Worm (Caenorhabditis elegans): Measurements from ENCODE around the gene ctns-1.

The ctns-1 gene

DNA sequence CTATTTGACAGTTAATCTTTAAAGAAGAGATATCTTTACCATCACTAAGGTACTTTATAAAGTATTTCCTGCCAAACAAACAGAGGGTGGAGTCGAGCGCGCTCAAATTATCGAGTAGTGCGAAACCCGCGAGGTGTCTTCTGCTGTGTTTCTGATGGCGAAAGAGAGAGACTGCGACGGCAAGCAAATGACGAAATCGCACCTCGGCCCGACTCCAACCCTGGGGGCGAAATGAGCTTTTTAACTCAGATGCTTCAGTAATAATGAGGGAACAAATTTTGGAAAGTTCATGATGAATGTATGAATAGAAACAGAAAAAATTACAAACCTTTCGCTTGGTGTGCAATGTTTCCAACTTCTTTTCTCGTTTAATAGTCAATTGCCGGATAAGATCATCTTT, 45.2 kb downstream of the ctns-1 start:
- no peak for TF ChIP-seq rnt-1 (tag; optimal IDR thresholded peaks at IDR 0.05)
- peak; percentile 12 for TF ChIP-seq ama-1 (optimal IDR thresholded peaks at IDR 0.05)
- peak; percentile 4 for TF ChIP-seq ref-2 (tag; optimal IDR thresholded peaks at IDR 0.05)
- peak; percentile 56 for TF ChIP-seq dve-1 (tag; optimal IDR thresholded peaks at IDR 0.05)

DNA sequence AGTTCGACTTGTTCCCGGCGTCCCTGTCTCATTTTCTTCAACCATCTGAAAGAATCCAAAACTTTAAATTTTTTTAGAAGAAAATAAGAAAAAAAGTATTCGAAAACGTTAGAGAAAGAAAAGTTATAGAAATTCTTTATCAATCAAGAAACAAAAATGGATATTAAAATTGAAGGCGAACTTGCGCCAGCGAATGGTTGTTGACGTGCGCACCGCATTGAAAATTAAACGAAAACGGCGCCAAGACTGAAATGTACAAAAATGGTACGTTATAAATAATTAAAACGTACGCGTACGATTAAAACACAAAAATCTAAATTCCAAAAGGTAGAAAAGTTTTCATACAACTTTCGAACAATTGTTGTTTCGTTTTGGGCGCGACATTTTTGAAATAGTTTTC, 49.9 kb downstream of the ctns-1 start, which contains the start of gene K02C4.3:
K02C4.3 (minus strand) TSS at position 51 of the 400 bp plus-strand sequence.
- TF ChIP-seq unc-42 (tag; optimal IDR thresholded peaks at IDR 0.05), result peak; percentile 43
- no peak for TF ChIP-seq C38D4.7 (GFP tag; optimal IDR thresholded peaks at IDR 0.05)
- TF ChIP-seq sox-2 (GFP tag; IDR thresholded peaks at IDR 0.05), result no peak
- no peak for TF ChIP-seq odd-2 (tag; optimal IDR thresholded peaks at IDR 0.05)
- TF ChIP-seq eyg-1 (tag; optimal IDR thresholded peaks at IDR 0.05), result no peak
- TF ChIP-seq pqm-1 (tag; optimal IDR thresholded peaks at IDR 0.05), result no peak
- no peak for TF ChIP-seq rnt-1 (tag; optimal IDR thresholded peaks at IDR 0.05)
- TF ChIP-seq Y22D7AL.16 (tag; optimal IDR thresholded peaks at IDR 0.05), result no peak
- no peak for TF ChIP-seq ets-4 (tag; optimal IDR thresholded peaks at IDR 0.05)
- no peak for TF ChIP-seq dmd-4 (tag; optimal IDR thresholded peaks at IDR 0.05; ENCODE audit: borderline replicate concordance)
- TF ChIP-seq lin-11 (tag; optimal IDR thresholded peaks at IDR 0.05), result no peak
- TF ChIP-seq pat-9 (tag; optimal IDR thresholded peaks at IDR 0.05), result no peak
- peak; percentile 23 for TF ChIP-seq nfya-1 (tag; optimal IDR thresholded peaks at IDR 0.05)
- no peak for TF ChIP-seq madf-2 (tag; optimal IDR thresholded peaks at IDR 0.05)
- TF ChIP-seq lim-6 (tag; optimal IDR thresholded peaks at IDR 0.05), result no peak
- TF ChIP-seq ttx-3 (tag; optimal IDR thresholded peaks at IDR 0.05), result no peak
- TF ChIP-seq npax-4 (tag; optimal IDR thresholded peaks at IDR 0.05), result no peak
- no peak for TF ChIP-seq unc-86 (tag; optimal IDR thresholded peaks at IDR 0.05)
- TF ChIP-seq ahr-1 (tag; optimal IDR thresholded peaks at IDR 0.05), result no peak
- no peak for TF ChIP-seq sdc-2 (tag; optimal IDR thresholded peaks at IDR 0.05)
- peak; percentile 0 for TF ChIP-seq elt-2 (tag; optimal IDR thresholded peaks at IDR 0.05)
- no peak for TF ChIP-seq K02D7.2 (tag; optimal IDR thresholded peaks at IDR 0.05)
- TF ChIP-seq che-1 (tag; optimal IDR thresholded peaks at IDR 0.05), result no peak
- peak; percentile 25 for TF ChIP-seq ceh-31 (tag; optimal IDR thresholded peaks at IDR 0.05)
- no peak for TF ChIP-seq unc-55 (GFP tag; optimal IDR thresholded peaks at IDR 0.05)
- TF ChIP-seq ceh-19 (GFP tag; optimal IDR thresholded peaks at IDR 0.05), result no peak
- no peak for TF ChIP-seq pros-1 (tag; optimal IDR thresholded peaks at IDR 0.05)
- TF ChIP-seq sox-4 (tag; optimal IDR thresholded peaks at IDR 0.05), result no peak
- no peak for TF ChIP-seq ceh-2 (tag; optimal IDR thresholded peaks at IDR 0.05)
- no peak for TF ChIP-seq zip-5 (tag; optimal IDR thresholded peaks at IDR 0.05)
- TF ChIP-seq pha-2 (tag; optimal IDR thresholded peaks at IDR 0.05), result no peak
- no peak for TF ChIP-seq hlh-30 (tag; optimal IDR thresholded peaks at IDR 0.05; ENCODE audit: insufficient read depth)

Data from whole organism, late embryonic.